Worm (Caenorhabditis elegans) whole organism, early embryonic: ENCODE results near the gene icln-1.

Experiments
- flt-1 ChIP-seq: fragments of 200-800 bp; sonication (Bioruptor generic); IDR thresholded peaks from 2 replicates; pipeline ENCODE4 v1.3.6; 2022; ENCODE audit warnings: missing genetic modification characterization, missing compliant biosample characterization
- tra-4 ChIP-seq: sonication (generic microtip); optimal IDR thresholded peaks from 2 replicates; lab custom pipeline; 2017; ENCODE audit warnings: missing genetic modification characterization, missing compliant biosample characterization

- TF ChIP-seq flt-1 (GFP tag; lab: Robert Waterston, UW) (no peak), tra-4 (tag; lab: Kevin White, UChicago) (no peak)
Observed at ce11 chrIV:9120220-9120619, 24.8 kb upstream of the icln-1 start.
